Worm (Caenorhabditis elegans) whole organism, L2 larva: ENCODE data around the gene cut-1.
A peak's percentile ranks its signal among the peaks of the same experiment; 100 is the strongest.

Experiments
- C34F6.9 ChIP-seq: fragments of 150-350 bp; optimal IDR thresholded peaks from 2 replicates; lab custom pipeline; 2014; ENCODE audit warnings: missing biosample characterization, missing genetic modification characterization
- F13H6.1 ChIP-seq: sonication (generic microtip); optimal IDR thresholded peaks from 2 replicates; lab custom pipeline; 2016; ENCODE audit warnings: missing genetic modification characterization, missing compliant biosample characterization
- Y55F3AM.14 ChIP-seq: fragments of 200-800 bp; sonication (Bioruptor generic); optimal IDR thresholded peaks from 2 replicates; lab custom pipeline; 2018; ENCODE audit warnings: mild to moderate bottlenecking, missing genetic modification characterization, missing compliant biosample characterization
- ZK546.5 ChIP-seq: sonication (generic microtip); optimal IDR thresholded peaks from 2 replicates; lab custom pipeline; 2017; ENCODE audit warnings: missing biosample characterization, missing genetic modification characterization
- alr-1 ChIP-seq: fragments of 150-350 bp; optimal IDR thresholded peaks from 2 replicates; lab custom pipeline; 2014; ENCODE audit warnings: missing biosample characterization, missing genetic modification characterization
- ama-1 ChIP-seq: fragments of 150-350 bp; optimal IDR thresholded peaks from 2 replicates; lab custom pipeline; 2018; ENCODE audit warnings: inconsistent platforms
- blmp-1 ChIP-seq: sonication (generic microtip); optimal IDR thresholded peaks from 2 replicates; lab custom pipeline; 2017; ENCODE audit warnings: missing genetic modification characterization, mild to moderate bottlenecking, missing compliant biosample characterization, antibody characterized with exemption, moderate library complexity; ENCODE audit not compliant: insufficient read depth
- egl-27 ChIP-seq: sonication (generic microtip); optimal IDR thresholded peaks from 3 replicates; lab custom pipeline; 2017; ENCODE audit warnings: missing biosample characterization, missing genetic modification reagents, missing genetic modification characterization
- elt-1 ChIP-seq: fragments of 150-350 bp; optimal IDR thresholded peaks from 2 replicates; lab custom pipeline; 2014; ENCODE audit warnings: missing biosample characterization, missing genetic modification characterization
- fos-1 ChIP-seq: fragments of 150-350 bp; optimal IDR thresholded peaks from 2 replicates; lab custom pipeline; 2014; ENCODE audit warnings: missing biosample characterization, missing genetic modification characterization
- lin-11 ChIP-seq: fragments of 150-350 bp; sonication (generic microtip); optimal IDR thresholded peaks from 2 replicates; lab custom pipeline; 2014; ENCODE audit warnings: missing biosample characterization, missing genetic modification characterization, inconsistent platforms, mixed read lengths
- lin-39 ChIP-seq: fragments of 150-350 bp; optimal IDR thresholded peaks from 2 replicates; lab custom pipeline; 2014; ENCODE audit warnings: missing biosample characterization, missing genetic modification reagents, missing genetic modification characterization
- lsy-2 ChIP-seq, 2 experiments: fragments of 150-350 bp in 1 of 2; sonication (generic microtip) in 1 of 2; optimal IDR thresholded peaks; 2 replicates each; lab custom pipeline; 2014 to 2017; ENCODE audit warnings: missing biosample characterization in 2 of 2, missing genetic modification characterization in 2 of 2
- mab-5 ChIP-seq: fragments of 150-350 bp; optimal IDR thresholded peaks from 2 replicates; lab custom pipeline; 2014; ENCODE audit warnings: missing biosample characterization, missing genetic modification characterization
- mdl-1 ChIP-seq, 2 experiments: fragments of 150-350 bp in 1 of 2; sonication (generic microtip) in 1 of 2; optimal IDR thresholded peaks; 2 replicates each; lab custom pipeline; 2017; ENCODE audit warnings: missing biosample characterization in 2 of 2, missing genetic modification characterization in 2 of 2
- nhr-10 ChIP-seq: sonication (generic microtip); optimal IDR thresholded peaks from 2 replicates; lab custom pipeline; 2017; ENCODE audit warnings: missing biosample characterization, missing genetic modification characterization
- nhr-11 ChIP-seq: fragments of 150-350 bp; optimal IDR thresholded peaks from 2 replicates; lab custom pipeline; 2014; ENCODE audit warnings: missing biosample characterization, missing genetic modification characterization
- nhr-129 ChIP-seq: fragments of 150-350 bp; optimal IDR thresholded peaks from 2 replicates; lab custom pipeline; 2014; ENCODE audit warnings: missing biosample characterization, missing genetic modification characterization
- nhr-21 ChIP-seq: fragments of 150-350 bp; optimal IDR thresholded peaks from 2 replicates; lab custom pipeline; 2014; ENCODE audit warnings: missing biosample characterization, missing genetic modification characterization
- nhr-25 ChIP-seq: fragments of 150-350 bp; sonication (generic microtip); optimal IDR thresholded peaks from 3 replicates; lab custom pipeline; 2014; ENCODE audit warnings: missing biosample characterization, missing genetic modification characterization
- nhr-6 ChIP-seq: fragments of 150-350 bp; optimal IDR thresholded peaks from 2 replicates; lab custom pipeline; 2014; ENCODE audit warnings: missing biosample characterization, missing genetic modification characterization
- nhr-77 ChIP-seq: fragments of 150-350 bp; optimal IDR thresholded peaks from 2 replicates; lab custom pipeline; 2014; ENCODE audit warnings: missing biosample characterization, missing genetic modification characterization
- peb-1 ChIP-seq: fragments of 150-350 bp; optimal IDR thresholded peaks from 2 replicates; lab custom pipeline; 2014; ENCODE audit warnings: missing biosample characterization, missing genetic modification characterization
- sem-4 ChIP-seq: fragments of 150-350 bp; optimal IDR thresholded peaks from 2 replicates; lab custom pipeline; 2014; ENCODE audit warnings: missing biosample characterization, missing genetic modification reagents, missing genetic modification characterization
- skn-1 ChIP-seq: sonication (generic microtip); optimal IDR thresholded peaks from 2 replicates; lab custom pipeline; 2017; ENCODE audit warnings: missing biosample characterization, missing genetic modification characterization
- sma-3 ChIP-seq: sonication (generic microtip); optimal IDR thresholded peaks from 2 replicates; lab custom pipeline; 2016; ENCODE audit warnings: missing genetic modification reagents, missing genetic modification characterization, missing compliant biosample characterization
- sma-9 ChIP-seq, 2 experiments: fragments of 150-350 bp in 1 of 2; sonication (generic microtip) in 1 of 2; optimal IDR thresholded peaks; 2 replicates each; lab custom pipeline; 2014 to 2016; ENCODE audit warnings: missing genetic modification characterization in 2 of 2, mild to moderate bottlenecking in 1 of 2, missing biosample characterization in 1 of 2, missing compliant biosample characterization in 1 of 2, missing genetic modification reagents in 1 of 2, moderate library complexity in 1 of 2
- unc-55 ChIP-seq: fragments of 150-350 bp; sonication (generic microtip); optimal IDR thresholded peaks from 3 replicates; lab custom pipeline; 2014; ENCODE audit warnings: missing biosample characterization, missing genetic modification reagents, missing genetic modification characterization
- unc-62 ChIP-seq: fragments of 150-350 bp; optimal IDR thresholded peaks from 2 replicates; lab custom pipeline; 2014; ENCODE audit warnings: missing biosample characterization, missing genetic modification reagents, missing genetic modification characterization
- ztf-1 ChIP-seq: fragments of 200-800 bp; sonication (Bioruptor generic); conservative IDR thresholded peaks from 2 replicates; pipeline ENCODE4 v1.3.6; 2022; ENCODE audit warnings: missing genetic modification characterization, missing compliant biosample characterization

cut-1 gene

DNA sequence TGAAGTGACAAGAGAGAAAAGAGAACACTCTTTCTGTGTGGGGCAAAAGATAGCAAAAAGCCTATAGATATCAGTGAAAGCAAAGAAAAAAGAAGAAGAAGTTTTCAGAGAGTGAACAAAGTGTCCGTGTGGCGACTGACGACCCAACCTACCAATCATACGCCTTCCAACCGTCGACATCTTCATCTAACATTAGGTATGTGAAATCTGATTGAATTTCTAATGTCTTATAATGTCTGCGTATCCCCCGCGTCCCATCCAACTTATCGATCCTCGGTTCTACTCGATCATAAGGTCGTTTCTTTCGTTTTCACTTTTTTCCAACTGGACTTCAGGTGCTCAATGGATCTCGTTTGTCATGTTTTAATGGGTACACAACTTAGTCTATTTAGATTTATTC is 38.4 kb downstream of the cut-1 start:
- TF ChIP-seq nhr-129 (tag; lab: Kevin White, UChicago) (peak; percentile 26), Y55F3AM.14 (no peak), blmp-1 (peak; percentile 92), nhr-25 (tag; lab: Kevin White, UChicago) (peak; percentile 61)

DNA sequence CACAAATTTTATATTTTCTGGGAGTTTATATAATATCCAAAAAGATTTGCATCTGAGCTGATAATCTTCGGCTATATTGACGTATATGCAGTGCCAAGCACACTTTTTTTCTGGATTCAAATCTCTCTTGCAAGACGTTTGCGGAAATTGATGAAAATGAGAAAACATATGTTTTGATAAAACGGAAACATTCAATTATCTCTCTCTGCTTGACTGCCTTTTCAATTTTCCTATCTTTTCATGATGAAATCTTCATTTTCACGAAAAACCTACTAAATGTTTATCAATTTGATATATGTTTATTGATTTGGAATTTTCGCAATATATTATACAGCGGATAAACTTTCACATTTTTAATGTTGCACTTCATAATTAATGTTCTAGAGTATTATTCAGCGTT is 39.0 kb downstream of the cut-1 start:
- peak in 1 of 2 experiments; percentile 5 for TF ChIP-seq lsy-2 (tag; optimal IDR thresholded peaks at IDR 0.05; lab: Kevin White, UChicago)
- TF ChIP-seq blmp-1, result peak; percentile 10
- TF ChIP-seq F13H6.1 (tag; lab: Kevin White, UChicago), result no peak
- TF ChIP-seq nhr-129 (tag; lab: Kevin White, UChicago), result peak; percentile 15

DNA sequence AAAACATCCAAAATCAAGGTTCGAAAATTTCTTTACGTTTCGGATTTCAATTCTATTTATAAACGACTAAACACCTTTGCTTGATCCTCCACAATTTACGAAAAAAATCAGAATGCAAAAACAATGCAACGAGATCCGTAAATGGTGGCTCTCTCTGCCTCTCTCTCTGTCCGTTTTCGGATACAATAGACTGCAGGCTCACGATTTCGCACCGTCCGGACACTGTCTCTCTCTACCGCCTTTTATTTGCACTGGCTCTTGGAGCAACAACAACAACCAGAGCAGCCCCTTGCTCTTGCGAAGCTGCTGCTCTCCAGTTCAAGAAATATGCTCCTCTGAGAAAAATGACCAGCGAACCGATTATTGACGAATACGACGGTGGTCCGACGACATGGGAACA is 43.3 kb downstream of the cut-1 start, which contains the start of gene T24F1.7:
Gene T24F1.7 (plus strand): TSS at position 301 of the 400 bp plus-strand sequence.
- no peak for TF ChIP-seq nhr-129 (tag; lab: Kevin White, UChicago)
- no peak for TF ChIP-seq nhr-77 (tag; lab: Kevin White, UChicago)
- TF ChIP-seq egl-27 (tag; lab: Kevin White, UChicago), result no peak
- no peak for TF ChIP-seq skn-1
- TF ChIP-seq elt-1 (tag; lab: Kevin White, UChicago), result no peak
- TF ChIP-seq alr-1 (tag; lab: Kevin White, UChicago), result no peak
- TF ChIP-seq nhr-25 (tag; lab: Kevin White, UChicago), result no peak

DNA sequence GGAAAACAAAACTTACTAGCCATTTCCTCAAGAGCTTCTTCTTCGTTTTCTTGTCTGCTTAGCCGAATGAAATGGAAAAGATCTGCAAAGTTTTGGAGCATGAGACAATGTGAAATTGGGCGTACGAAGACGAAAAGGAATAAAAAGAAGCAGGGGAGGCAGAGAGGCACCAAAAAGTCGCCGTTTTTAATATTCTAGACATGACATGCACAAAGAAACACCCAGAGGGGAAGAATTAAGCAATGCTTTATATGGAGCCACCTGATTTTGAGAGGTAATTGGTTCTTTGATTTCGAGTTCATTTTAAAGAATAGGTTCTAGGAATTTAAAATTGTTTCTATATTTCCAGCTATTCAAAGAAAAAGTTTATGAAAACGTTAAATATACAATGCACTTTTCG is 45.2 kb downstream of the cut-1 start, which contains the start of gene T24F1.4:
Gene T24F1.4 (minus strand): TSS at position 101 of the 400 bp plus-strand sequence.
- TF ChIP-seq nhr-6, result no peak
- no peak for TF ChIP-seq mab-5 (tag; lab: Kevin White, UChicago)
- TF ChIP-seq ama-1 (lab: Kevin White, UChicago), result no peak
- no peak for TF ChIP-seq C34F6.9 (tag; lab: Kevin White, UChicago)
- no peak for TF ChIP-seq ztf-1 (GFP tag; lab: Robert Waterston, UW)
- TF ChIP-seq nhr-11 (tag; lab: Kevin White, UChicago), result no peak
- TF ChIP-seq nhr-129 (tag; lab: Kevin White, UChicago), result no peak
- no peak for TF ChIP-seq fos-1 (tag; lab: Kevin White, UChicago)
- TF ChIP-seq sma-3 (GFP tag; lab: Kevin White, UChicago), result no peak
- no peak for TF ChIP-seq ZK546.5
- TF ChIP-seq nhr-77 (tag; lab: Kevin White, UChicago), result no peak

DNA sequence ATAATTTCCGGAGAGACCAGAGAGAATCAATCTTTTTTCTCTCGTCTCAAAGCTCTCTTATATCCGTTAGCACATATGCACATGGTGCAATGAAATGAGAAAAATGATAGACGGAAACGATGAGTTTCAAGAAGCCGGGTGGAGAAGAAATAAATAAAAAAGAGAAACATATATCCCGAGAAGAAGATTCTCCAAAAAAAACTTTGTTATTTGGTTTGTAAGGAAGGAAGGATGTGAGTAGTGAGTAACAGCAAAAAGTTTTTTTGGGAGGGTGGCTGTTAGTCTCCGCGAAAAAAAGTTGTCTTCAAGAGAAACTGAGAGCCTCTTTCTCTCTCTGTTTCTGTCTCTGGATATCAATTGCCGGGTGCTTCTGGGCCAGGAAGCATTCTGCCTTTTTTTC is 47.7 kb downstream of the cut-1 start:
- peak; percentile 28 for TF ChIP-seq unc-55 (GFP tag; lab: Kevin White, UChicago)
- peak; percentile 27 for TF ChIP-seq C34F6.9 (tag; lab: Kevin White, UChicago)
- no peak for TF ChIP-seq peb-1 (tag; lab: Kevin White, UChicago)
- TF ChIP-seq nhr-129 (tag; lab: Kevin White, UChicago), result peak; percentile 12
- peak in 1 of 2 experiments; percentile 28 for TF ChIP-seq mdl-1 (tag; optimal IDR thresholded peaks at IDR 0.05; lab: Kevin White, UChicago)

DNA sequence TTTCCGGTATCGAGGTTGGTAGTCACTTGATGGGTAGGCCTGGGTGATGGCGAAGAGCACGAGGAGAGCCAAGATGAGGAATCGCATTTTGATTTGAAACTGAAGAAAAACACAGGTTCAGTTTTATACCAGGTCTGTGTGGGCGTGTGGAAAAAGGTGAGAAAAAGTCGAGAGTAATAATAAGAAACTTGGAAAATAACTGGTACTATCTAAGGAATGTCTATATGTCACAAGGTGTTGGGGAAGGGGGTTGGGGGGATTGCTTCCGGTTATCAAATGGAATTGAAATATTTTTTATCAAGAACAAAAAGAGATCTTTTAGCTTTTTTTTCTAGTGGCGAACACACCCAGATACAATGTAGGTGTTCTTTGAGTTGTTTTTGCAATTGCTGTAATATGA is 50.7 kb downstream of the cut-1 start, which contains the start of gene nlp-51:
Gene nlp-51 (minus strand): TSS at position 101 of the 400 bp plus-strand sequence.
- no peak for TF ChIP-seq unc-55 (GFP tag; lab: Kevin White, UChicago)
- no peak for TF ChIP-seq ztf-1 (GFP tag; lab: Robert Waterston, UW)
- no peak for TF ChIP-seq unc-62
- no peak for TF ChIP-seq nhr-129 (tag; lab: Kevin White, UChicago)
- TF ChIP-seq nhr-21 (tag; lab: Kevin White, UChicago), result no peak
- TF ChIP-seq egl-27 (tag; lab: Kevin White, UChicago), result no peak
- no peak for TF ChIP-seq sma-9 (GFP tag; optimal IDR thresholded peaks at IDR 0.05; lab: Kevin White, UChicago)
- TF ChIP-seq sma-9 (tag; optimal IDR thresholded peaks at IDR 0.05; lab: Kevin White, UChicago), result no peak
- no peak for TF ChIP-seq F13H6.1 (tag; lab: Kevin White, UChicago)
- TF ChIP-seq lin-11 (tag; lab: Kevin White, UChicago), result no peak
- TF ChIP-seq sem-4, result no peak
- TF ChIP-seq nhr-10, result no peak
- TF ChIP-seq ama-1 (lab: Kevin White, UChicago), result no peak
- no peak for TF ChIP-seq sma-3 (GFP tag; lab: Kevin White, UChicago)
- no peak for TF ChIP-seq lin-39 (tag; lab: Kevin White, UChicago)
- TF ChIP-seq nhr-77 (tag; lab: Kevin White, UChicago), result no peak
